Worm (Caenorhabditis elegans) whole organism, L4/young adult: Measurements from ENCODE around the gene pfd-4.

Experiments
- W03F9.2 ChIP-seq: fragments of 150-350 bp; optimal IDR thresholded peaks from 2 replicates; lab custom pipeline; 2014; ENCODE audit warnings: missing biosample characterization, missing genetic modification characterization
- dao-5 ChIP-seq: sonication (generic microtip); optimal IDR thresholded peaks from 2 replicates; lab custom pipeline; 2016; ENCODE audit warnings: missing genotype, missing genetic modification characterization, moderate library complexity, missing compliant biosample characterization
- him-1 ChIP-seq: sonication (generic microtip); optimal IDR thresholded peaks from 2 replicates; lab custom pipeline; 2016; ENCODE audit warnings: missing genotype, missing genetic modification reagents, missing genetic modification characterization, missing compliant biosample characterization

- TF ChIP-seq dao-5 (tag; lab: Kevin White, UChicago) (no peak), W03F9.2 (tag; lab: Kevin White, UChicago) (no peak), him-1 (no peak)
Measured at ce11 chrIV:11316640-11317039, 1.6 kb downstream of the pfd-4 start.
